Fruit fly (Drosophila melanogaster) whole organism, embryonic: ENCODE measurements around the gene CG17803.

Experiments
- Asciz ChIP-seq: fragments of 200-800 bp; sonication (Bioruptor generic); optimal IDR thresholded peaks from 2 replicates; lab custom pipeline; 2017; ENCODE audit warnings: missing biosample characterization, mild to moderate bottlenecking, missing genetic modification characterization, missing genetic modification reagents
- B-H2 ChIP-seq: fragments of 200-800 bp; sonication (Bioruptor generic); optimal IDR thresholded peaks from 2 replicates; lab custom pipeline; 2018; ENCODE audit warnings: missing biosample characterization, mild to moderate bottlenecking, missing genetic modification characterization
- BEAF-32 ChIP-seq: fragments of 200-800 bp; sonication (Bioruptor generic); optimal IDR thresholded peaks from 3 replicates; lab custom pipeline; 2017; ENCODE audit warnings: missing biosample characterization, missing genetic modification characterization, mild to moderate bottlenecking, moderate library complexity, missing genetic modification reagents
- CG10565 ChIP-seq: fragments of 200-800 bp; sonication (Bioruptor generic); optimal IDR thresholded peaks from 3 replicates; lab custom pipeline; 2016; ENCODE audit warnings: missing biosample characterization, mild to moderate bottlenecking, missing genetic modification characterization
- CG11085 ChIP-seq: fragments of 200-800 bp; sonication (Bioruptor generic); IDR thresholded peaks from 2 replicates; pipeline ENCODE4 v1.3.6; 2022; ENCODE audit warnings: missing biosample characterization, missing genetic modification characterization
- CG11398 ChIP-seq: fragments of 200-800 bp; sonication (Bioruptor generic); optimal IDR thresholded peaks from 2 replicates; lab custom pipeline; 2016; ENCODE audit warnings: missing biosample characterization, missing genetic modification characterization
- CG12942 ChIP-seq: fragments of 200-800 bp; sonication (Bioruptor generic); optimal IDR thresholded peaks from 3 replicates; lab custom pipeline; 2016; ENCODE audit warnings: missing biosample characterization, missing genetic modification characterization
- CG15514 ChIP-seq: fragments of 200-800 bp; sonication (Bioruptor generic); optimal IDR thresholded peaks from 3 replicates; lab custom pipeline; 2017; ENCODE audit warnings: missing biosample characterization, missing genetic modification characterization, mild to moderate bottlenecking, moderate library complexity, missing genetic modification reagents
- CG1603 ChIP-seq: fragments of 200-800 bp; sonication (Bioruptor generic); optimal IDR thresholded peaks from 2 replicates; lab custom pipeline; 2019; ENCODE audit warnings: missing biosample characterization, mild to moderate bottlenecking, missing genetic modification characterization, moderate library complexity
- CG17361 ChIP-seq: fragments of 200-800 bp; sonication (Bioruptor generic); IDR thresholded peaks from 3 replicates; pipeline ENCODE4 v1.3.6; 2022; ENCODE audit warnings: missing biosample characterization, missing genetic modification characterization
- CG17385 ChIP-seq: fragments of 200-800 bp; sonication (Bioruptor generic); optimal IDR thresholded peaks from 3 replicates; lab custom pipeline; 2018; ENCODE audit warnings: missing biosample characterization, mild to moderate bottlenecking, missing genetic modification characterization
- CG17568 ChIP-seq: fragments of 200-800 bp; sonication (Bioruptor generic); optimal IDR thresholded peaks from 2 replicates; lab custom pipeline; 2018; ENCODE audit warnings: missing biosample characterization, mild to moderate bottlenecking, missing genetic modification characterization, moderate library complexity
- CG2120 ChIP-seq: fragments of 200-800 bp; sonication (Bioruptor generic); optimal IDR thresholded peaks from 3 replicates; lab custom pipeline; 2016; ENCODE audit warnings: missing biosample characterization, missing genetic modification characterization
- CG30403 ChIP-seq: fragments of 200-800 bp; sonication (Bioruptor generic); optimal IDR thresholded peaks from 3 replicates; lab custom pipeline; 2016; ENCODE audit warnings: missing biosample characterization, missing genetic modification characterization
- CG4404 ChIP-seq: fragments of 200-800 bp; sonication (Bioruptor generic); IDR thresholded peaks from 2 replicates; pipeline ENCODE4 v1.3.6; 2022; ENCODE audit warnings: missing biosample characterization, missing genetic modification characterization
- CG4730 ChIP-seq: fragments of 200-800 bp; sonication (Bioruptor generic); IDR thresholded peaks from 2 replicates; pipeline ENCODE4 v1.3.6; 2022; ENCODE audit warnings: missing biosample characterization, missing genetic modification characterization
- CG9609 ChIP-seq: fragments of 200-800 bp; sonication (Bioruptor generic); optimal IDR thresholded peaks from 3 replicates; lab custom pipeline; 2016; ENCODE audit warnings: missing biosample characterization, missing genetic modification characterization
- CTCF ChIP-seq: fragments of 200-800 bp; sonication (Bioruptor generic); optimal IDR thresholded peaks from 2 replicates; lab custom pipeline; 2017; ENCODE audit warnings: missing biosample characterization, mild to moderate bottlenecking, missing genetic modification characterization, moderate library complexity
- Dp ChIP-seq: fragments of 200-800 bp; sonication (Bioruptor generic); optimal IDR thresholded peaks from 2 replicates; lab custom pipeline; 2018; ENCODE audit warnings: missing biosample characterization, mild to moderate bottlenecking, missing genetic modification characterization, moderate library complexity
- ERR ChIP-seq: fragments of 200-800 bp; sonication (Bioruptor generic); optimal IDR thresholded peaks from 2 replicates; lab custom pipeline; 2016; ENCODE audit warnings: missing biosample characterization, missing genetic modification characterization
- Elba2 ChIP-seq: fragments of 200-800 bp; sonication (Bioruptor generic); optimal IDR thresholded peaks from 3 replicates; lab custom pipeline; 2016; ENCODE audit warnings: missing biosample characterization, missing genetic modification characterization
- Hey ChIP-seq: fragments of 200-800 bp; sonication (Bioruptor generic); optimal IDR thresholded peaks from 3 replicates; lab custom pipeline; 2018; ENCODE audit warnings: missing biosample characterization, mild to moderate bottlenecking, missing genetic modification characterization
- Hsf ChIP-seq: fragments of 200-800 bp; sonication (Bioruptor generic); optimal IDR thresholded peaks from 3 replicates; lab custom pipeline; 2016; ENCODE audit warnings: missing biosample characterization, missing genetic modification characterization
- MBD-R2 ChIP-seq: fragments of 200-800 bp; sonication (Bioruptor generic); IDR thresholded peaks from 2 replicates; pipeline ENCODE4 v1.3.6; 2022; ENCODE audit warnings: missing biosample characterization, missing genetic modification characterization
- MESR4 ChIP-seq: fragments of 200-800 bp; sonication (Bioruptor generic); optimal IDR thresholded peaks from 2 replicates; lab custom pipeline; 2018; ENCODE audit warnings: missing biosample characterization, mild to moderate bottlenecking, missing genetic modification characterization, moderate library complexity
- NK7.1 ChIP-seq: fragments of 200-800 bp; sonication (Bioruptor generic); optimal IDR thresholded peaks from 3 replicates; lab custom pipeline; 2016; ENCODE audit warnings: missing biosample characterization, missing genetic modification characterization
- Nf-YA ChIP-seq: fragments of 200-800 bp; sonication (Bioruptor generic); IDR thresholded peaks from 2 replicates; pipeline ENCODE4 v1.3.6; 2022; ENCODE audit warnings: missing biosample characterization, missing genetic modification characterization
- Scr ChIP-seq: fragments of 200-800 bp; sonication (Bioruptor generic); IDR thresholded peaks from 2 replicates; pipeline ENCODE4 v1.3.6; 2022; ENCODE audit warnings: missing biosample characterization, missing genetic modification characterization; ENCODE audit not compliant: partially characterized antibody
- Sox100B ChIP-seq: fragments of 200-800 bp; sonication (Bioruptor generic); optimal IDR thresholded peaks from 3 replicates; lab custom pipeline; 2018; ENCODE audit warnings: missing biosample characterization, mild to moderate bottlenecking, missing genetic modification characterization
- Tbp ChIP-seq: fragments of >200 bp; optimal IDR thresholded peaks from 2 replicates; lab custom pipeline; 2018; ENCODE audit warnings: missing biosample characterization, missing genetic modification characterization
- Usf ChIP-seq: fragments of 200-800 bp; sonication (Bioruptor generic); optimal IDR thresholded peaks from 2 replicates; lab custom pipeline; 2017; ENCODE audit warnings: missing genotype, missing biosample characterization, missing genetic modification characterization
- cg ChIP-seq: fragments of 200-800 bp; sonication (Bioruptor generic); optimal IDR thresholded peaks from 3 replicates; lab custom pipeline; 2019; ENCODE audit warnings: missing biosample characterization, mild to moderate bottlenecking, missing genetic modification characterization, moderate library complexity
- chinmo ChIP-seq: fragments of 200-800 bp; sonication (Bioruptor generic); IDR thresholded peaks from 4 replicates; pipeline ENCODE4 v1.3.6; 2022; ENCODE audit warnings: missing biosample characterization, missing genetic modification characterization; ENCODE audit not compliant: partially characterized antibody
- crp ChIP-seq, 2 experiments: fragments of 200-800 bp; sonication (Bioruptor generic); optimal IDR thresholded peaks; 2 replicates in 1 of 2; 3 replicates in 1 of 2; lab custom pipeline; 2017; ENCODE audit warnings: missing biosample characterization in 2 of 2, missing genetic modification characterization in 2 of 2, mild to moderate bottlenecking in 1 of 2, moderate library complexity in 1 of 2
- da ChIP-seq: fragments of 200-800 bp; sonication (Bioruptor generic); optimal IDR thresholded peaks from 2 replicates; lab custom pipeline; 2016; ENCODE audit warnings: missing biosample characterization, missing genetic modification characterization
- dysf ChIP-seq: fragments of 200-800 bp; sonication (Bioruptor generic); IDR thresholded peaks from 3 replicates; pipeline ENCODE4 v1.3.6; 2022; ENCODE audit warnings: missing biosample characterization, missing genetic modification characterization
- grn ChIP-seq: fragments of 200-800 bp; sonication (Bioruptor generic); optimal IDR thresholded peaks from 3 replicates; lab custom pipeline; 2017; ENCODE audit warnings: missing biosample characterization, missing genetic modification characterization
- gsb ChIP-seq: fragments of 200-800 bp; sonication (Bioruptor generic); IDR thresholded peaks from 2 replicates; pipeline ENCODE4 v1.3.6; 2022; ENCODE audit warnings: missing biosample characterization, missing genetic modification characterization
- jing ChIP-seq: fragments of 200-800 bp; sonication (Bioruptor generic); optimal IDR thresholded peaks from 2 replicates; lab custom pipeline; 2018; ENCODE audit warnings: missing biosample characterization, mild to moderate bottlenecking, missing genetic modification characterization
- nerfin-2 ChIP-seq: fragments of 200-800 bp; sonication (Bioruptor generic); IDR thresholded peaks from 2 replicates; pipeline ENCODE4 v1.3.6; 2022; ENCODE audit warnings: missing biosample characterization, missing genetic modification characterization; ENCODE audit not compliant: partially characterized antibody
- otp ChIP-seq: fragments of 200-800 bp; sonication (Bioruptor generic); IDR thresholded peaks from 3 replicates; pipeline ENCODE4, ENCODE4 v1.3.6; 2022; ENCODE audit warnings: missing biosample characterization, missing genetic modification characterization
- phol ChIP-seq: fragments of 200-800 bp; sonication (Bioruptor generic); optimal IDR thresholded peaks from 3 replicates; lab custom pipeline; 2018; ENCODE audit warnings: missing biosample characterization, mild to moderate bottlenecking, missing genetic modification characterization, moderate library complexity
- pita ChIP-seq: fragments of 200-800 bp; sonication (Bioruptor generic); optimal IDR thresholded peaks from 2 replicates; lab custom pipeline; 2017; ENCODE audit warnings: missing biosample characterization, mild to moderate bottlenecking, missing genetic modification characterization
- prd ChIP-seq, 3 experiments: fragments of >200 bp in 2 of 3; fragments of 200-800 bp in 1 of 3; sonication (Bioruptor generic) in 1 of 3; optimal IDR thresholded peaks in 2 of 3; IDR thresholded peaks in 1 of 3; 2 replicates in 2 of 3; 3 replicates in 1 of 3; pipeline versions ENCODE4 v1.3.6 to Lab custom; 2017 to 2022; ENCODE audit warnings: missing biosample characterization in 1 of 3, missing genetic modification characterization in 1 of 3
- pzg ChIP-seq: fragments of 200-800 bp; sonication (Bioruptor generic); optimal IDR thresholded peaks from 3 replicates; lab custom pipeline; 2018; ENCODE audit warnings: missing biosample characterization, mild to moderate bottlenecking, missing genetic modification characterization, moderate library complexity
- row ChIP-seq: fragments of 200-800 bp; sonication (Bioruptor generic); IDR thresholded peaks from 3 replicates; pipeline ENCODE4 v1.3.6; 2022; ENCODE audit warnings: missing biosample characterization, missing genetic modification characterization
- run ChIP-seq: fragments of 200-800 bp; sonication (Bioruptor generic); optimal IDR thresholded peaks from 3 replicates; lab custom pipeline; 2018; ENCODE audit warnings: missing biosample characterization, mild to moderate bottlenecking, missing genetic modification characterization
- salm ChIP-seq: fragments of 200-800 bp; sonication (Bioruptor generic); optimal IDR thresholded peaks from 2 replicates; lab custom pipeline; 2018; ENCODE audit warnings: missing biosample characterization, mild to moderate bottlenecking, missing genetic modification characterization
- slp2 ChIP-seq: fragments of 200-800 bp; sonication (Bioruptor generic); optimal IDR thresholded peaks from 2 replicates; lab custom pipeline; 2016; ENCODE audit warnings: missing biosample characterization, missing genetic modification characterization
- sug ChIP-seq: fragments of 200-800 bp; optimal IDR thresholded peaks from 2 replicates; lab custom pipeline; 2019; ENCODE audit warnings: missing biosample characterization, mild to moderate bottlenecking, missing genetic modification characterization, moderate library complexity
- zen ChIP-seq: fragments of 200-800 bp; sonication (Bioruptor generic); optimal IDR thresholded peaks from 3 replicates; lab custom pipeline; 2018; ENCODE audit warnings: missing biosample characterization, mild to moderate bottlenecking, missing genetic modification characterization, moderate library complexity
- zfh1 ChIP-seq: fragments of 200-800 bp; sonication (Bioruptor generic); IDR thresholded peaks from 3 replicates; pipeline ENCODE4 v1.3.6; 2022; ENCODE audit warnings: missing biosample characterization, missing genetic modification characterization

CG17803 gene

DNA sequence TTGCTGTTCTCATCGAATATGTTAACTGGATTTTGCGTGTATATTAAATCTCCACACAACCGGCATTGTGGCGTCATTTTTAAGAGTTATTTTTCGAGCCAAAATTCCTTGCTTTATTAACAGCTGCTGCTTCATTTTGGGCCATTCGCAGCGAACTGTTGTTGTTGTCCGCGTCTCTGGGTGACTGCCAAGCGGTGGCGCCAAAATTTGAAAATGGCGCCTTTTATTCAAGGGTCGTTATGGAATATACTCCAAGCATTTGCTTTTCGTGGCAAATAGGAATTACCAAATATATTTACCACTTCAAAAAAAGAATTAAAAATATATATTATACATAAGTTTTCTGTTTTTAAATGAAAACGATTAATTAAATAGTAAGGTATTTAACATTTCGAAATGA is 3.8 kb upstream of the CG17803 start, which contains the start of gene Nnk (continued):
- peak; percentile 34 for TF ChIP-seq CTCF
- TF ChIP-seq Elba2 (GFP tag; lab: Kevin White, UChicago) = peak; percentile 69
- no peak for TF ChIP-seq zen
- no peak for TF ChIP-seq ERR (GFP tag; lab: Kevin White, UChicago)
- TF ChIP-seq CG2120 = no peak
- TF ChIP-seq CG12942 = no peak
- TF ChIP-seq Sox100B = no peak
- peak; percentile 24; the same call in 1 of the 3 replicates for TF ChIP-seq row (GFP tag; lab: Robert Waterston, UW)
- TF ChIP-seq gsb (GFP tag; lab: Robert Waterston, UW) = no peak
- TF ChIP-seq BEAF-32 (GFP tag; lab: Kevin White, UChicago) = peak; percentile 4
- TF ChIP-seq Scr (GFP tag; lab: Robert Waterston, UW) = no peak
- peak; percentile 88 for TF ChIP-seq MBD-R2 (GFP tag; lab: Robert Waterston, UW)
- TF ChIP-seq chinmo (GFP tag; lab: Robert Waterston, UW) = no peak
- no peak for TF ChIP-seq Hsf
- TF ChIP-seq CG11398 (GFP tag; lab: Kevin White, UChicago) = no peak
- no peak for TF ChIP-seq run (tag; lab: Kevin White, UChicago)
- TF ChIP-seq CG9609 (GFP tag; lab: Kevin White, UChicago) = no peak
- peak; percentile 98 for TF ChIP-seq Dp (GFP tag; lab: Kevin White, UChicago)
- peak; percentile 56 for TF ChIP-seq CG15514 (GFP tag; lab: Kevin White, UChicago)
- TF ChIP-seq CG10565 (GFP tag; lab: Kevin White, UChicago) = no peak
- TF ChIP-seq CG30403 (GFP tag; lab: Kevin White, UChicago) = no peak
- no peak for TF ChIP-seq CG17568 (GFP tag; lab: Kevin White, UChicago)
- peak; percentile 63 for TF ChIP-seq phol (tag; lab: Kevin White, UChicago)
- no peak for TF ChIP-seq Asciz (GFP tag; lab: Kevin White, UChicago)
- no peak for TF ChIP-seq zfh1 (GFP tag; lab: Robert Waterston, UW)
- TF ChIP-seq prd (optimal IDR thresholded peaks at IDR 0.05; lab: Kevin White, UChicago) = no peak
- TF ChIP-seq prd (GFP tag; IDR thresholded peaks at IDR 0.05; lab: Robert Waterston, UW) = no peak
- no peak for TF ChIP-seq Nf-YA (GFP tag; lab: Robert Waterston, UW)
- peak; percentile 23 for TF ChIP-seq MESR4 (GFP tag; lab: Kevin White, UChicago)
- TF ChIP-seq pita (GFP tag; lab: Kevin White, UChicago) = no peak
- peak; percentile 75 for TF ChIP-seq pzg (GFP tag; lab: Kevin White, UChicago)
- no peak for TF ChIP-seq CG4730 (GFP tag; lab: Robert Waterston, UW)
- no peak for TF ChIP-seq otp (GFP tag; lab: Robert Waterston, UW)
- no peak for TF ChIP-seq grn (GFP tag; lab: Kevin White, UChicago)
- peak; percentile 25 for TF ChIP-seq CG1603

dm6 chr3R:17803025-17803424 is 1.7 kb upstream of the CG17803 start, which contains the start of gene CG17806:
TSS of gene CG17806 (minus strand) at chr3R:17803260.
- TF ChIP-seq salm (no peak), da (GFP tag; lab: Kevin White, UChicago) (no peak), Usf (GFP tag; lab: Kevin White, UChicago) (no peak), sug (peak; percentile 12), Hey (tag; lab: Kevin White, UChicago) (no peak), NK7.1 (GFP tag; lab: Kevin White, UChicago) (no peak), CG4404 (GFP tag; lab: Robert Waterston, UW) (no peak), CG11085 (GFP tag; lab: Robert Waterston, UW) (no peak), dysf (GFP tag; lab: Robert Waterston, UW) (no peak), jing (GFP tag; lab: Kevin White, UChicago) (no peak), slp2 (no peak), crp (GFP tag; optimal IDR thresholded peaks at IDR 0.05; lab: Kevin White, UChicago) (peak in 1 of 2 experiments; percentile 29), CG17361 (GFP tag; lab: Robert Waterston, UW) (no peak), CG17385 (GFP tag; lab: Kevin White, UChicago) (peak; percentile 15), nerfin-2 (GFP tag; lab: Robert Waterston, UW) (no peak), Tbp (GFP tag; lab: Kevin White, UChicago) (no peak), cg (GFP tag; lab: Kevin White, UChicago) (no peak), B-H2 (GFP tag; lab: Kevin White, UChicago) (no peak)
